Fruit fly (Drosophila melanogaster) whole organism, embryonic: ENCODE data around the gene RpS14a.
A peak's percentile ranks its signal among the peaks of the same experiment; 100 is the strongest.

Source experiments
- Atf6 ChIP-seq: fragments of 200-800 bp; sonication (Bioruptor generic); IDR thresholded peaks from 2 replicates; pipeline ENCODE4 v1.3.6; 2022; ENCODE audit warnings: missing biosample characterization, missing genetic modification characterization
- CG11504 ChIP-seq: fragments of 200-800 bp; sonication (Bioruptor generic); optimal IDR thresholded peaks from 3 replicates; lab custom pipeline; 2019; ENCODE audit warnings: missing biosample characterization, mild to moderate bottlenecking, missing genetic modification characterization, moderate library complexity
- CG11560 ChIP-seq: fragments of 200-800 bp; sonication (Bioruptor generic); IDR thresholded peaks from 3 replicates; pipeline ENCODE4 v1.3.6; 2022; ENCODE audit warnings: missing biosample characterization, missing genetic modification characterization
- CG12219 ChIP-seq: fragments of 200-800 bp; sonication (Bioruptor generic); optimal IDR thresholded peaks from 3 replicates; lab custom pipeline; 2018; ENCODE audit warnings: missing biosample characterization, mild to moderate bottlenecking, missing genetic modification characterization
- CG12659 ChIP-seq: fragments of 200-800 bp; sonication (Bioruptor generic); optimal IDR thresholded peaks from 3 replicates; lab custom pipeline; 2017; ENCODE audit warnings: mild to moderate bottlenecking, missing biosample characterization, missing genetic modification reagents, missing genetic modification characterization
- CG14014 ChIP-seq: fragments of 200-800 bp; sonication (Bioruptor generic); IDR thresholded peaks from 2 replicates; pipeline ENCODE4 v1.3.6; 2022; ENCODE audit warnings: missing biosample characterization, missing genetic modification characterization
- CG14667 ChIP-seq: fragments of 200-800 bp; sonication (Bioruptor generic); IDR thresholded peaks from 2 replicates; pipeline ENCODE4 v1.3.6; 2022; ENCODE audit warnings: missing biosample characterization, missing genetic modification characterization
- CG15269 ChIP-seq: fragments of 200-800 bp; sonication (Bioruptor generic); optimal IDR thresholded peaks from 2 replicates; lab custom pipeline; 2018; ENCODE audit warnings: missing biosample characterization, mild to moderate bottlenecking, missing genetic modification characterization, moderate library complexity
- CG17186 ChIP-seq: fragments of 200-800 bp; sonication (Bioruptor generic); optimal IDR thresholded peaks from 3 replicates; lab custom pipeline; 2017; ENCODE audit warnings: missing biosample characterization, missing genetic modification reagents, missing genetic modification characterization
- CG17802 ChIP-seq: fragments of 200-800 bp; sonication (Bioruptor generic); optimal IDR thresholded peaks from 2 replicates; lab custom pipeline; 2018; ENCODE audit warnings: missing biosample characterization, mild to moderate bottlenecking, missing genetic modification characterization, moderate library complexity
- CG18599 ChIP-seq: fragments of 200-800 bp; sonication (Bioruptor generic); optimal IDR thresholded peaks from 3 replicates; lab custom pipeline; 2017; ENCODE audit warnings: missing biosample characterization, missing genetic modification characterization, mild to moderate bottlenecking, moderate library complexity, missing genetic modification reagents
- CG2120 ChIP-seq: fragments of 200-800 bp; sonication (Bioruptor generic); optimal IDR thresholded peaks from 3 replicates; lab custom pipeline; 2016; ENCODE audit warnings: missing biosample characterization, missing genetic modification characterization
- CG2678 ChIP-seq: fragments of 200-800 bp; sonication (Bioruptor generic); optimal IDR thresholded peaks from 3 replicates; lab custom pipeline; 2019; ENCODE audit warnings: missing biosample characterization, mild to moderate bottlenecking, missing genetic modification characterization, moderate library complexity
- CG3065 ChIP-seq: fragments of 200-800 bp; sonication (Bioruptor generic); optimal IDR thresholded peaks from 2 replicates; lab custom pipeline; 2016; ENCODE audit warnings: missing biosample characterization, missing genetic modification characterization
- CG34422 ChIP-seq: fragments of 200-800 bp; sonication (Bioruptor generic); IDR thresholded peaks from 3 replicates; pipeline ENCODE4 v1.3.6; 2022; ENCODE audit warnings: missing biosample characterization, missing genetic modification characterization
- CG4360 ChIP-seq: fragments of 200-800 bp; sonication (Bioruptor generic); IDR thresholded peaks from 2 replicates; pipeline ENCODE4 v1.3.6; 2022; ENCODE audit warnings: missing biosample characterization, missing genetic modification characterization
- CG5245 ChIP-seq: fragments of 200-800 bp; sonication (Bioruptor generic); optimal IDR thresholded peaks from 3 replicates; lab custom pipeline; 2016; ENCODE audit warnings: missing biosample characterization, missing genetic modification characterization
- CG8290 ChIP-seq, 3 experiments: fragments of 200-800 bp; sonication (Bioruptor generic); optimal IDR thresholded peaks; 2 replicates each; lab custom pipeline; 2016 to 2019; ENCODE audit warnings: missing biosample characterization in 3 of 3, missing genetic modification characterization in 3 of 3, mild to moderate bottlenecking in 2 of 3, moderate library complexity in 1 of 3
- CG8478 ChIP-seq: fragments of >200 bp; optimal IDR thresholded peaks from 2 replicates; lab custom pipeline; 2018
- CG8924 ChIP-seq: fragments of 200-800 bp; optimal IDR thresholded peaks from 3 replicates; lab custom pipeline; 2019; ENCODE audit warnings: missing biosample characterization, mild to moderate bottlenecking, missing genetic modification characterization, moderate library complexity
- CG9932 ChIP-seq: fragments of 200-800 bp; sonication (Bioruptor generic); IDR thresholded peaks from 2 replicates; pipeline ENCODE4 v1.3.6; 2022; ENCODE audit warnings: missing biosample characterization, missing genetic modification characterization
- Camta ChIP-seq: fragments of 200-800 bp; sonication (Bioruptor generic); optimal IDR thresholded peaks from 2 replicates; lab custom pipeline; 2016; ENCODE audit warnings: missing biosample characterization, missing genetic modification characterization
- Doc2 ChIP-seq: fragments of 200-800 bp; sonication (Bioruptor generic); IDR thresholded peaks from 2 replicates; pipeline ENCODE4 v1.3.6; 2022; ENCODE audit warnings: missing biosample characterization, missing genetic modification characterization
- Hey ChIP-seq: fragments of 200-800 bp; sonication (Bioruptor generic); optimal IDR thresholded peaks from 3 replicates; lab custom pipeline; 2018; ENCODE audit warnings: missing biosample characterization, mild to moderate bottlenecking, missing genetic modification characterization
- MESR4 ChIP-seq: fragments of 200-800 bp; sonication (Bioruptor generic); optimal IDR thresholded peaks from 2 replicates; lab custom pipeline; 2018; ENCODE audit warnings: missing biosample characterization, mild to moderate bottlenecking, missing genetic modification characterization, moderate library complexity
- Nf-YC ChIP-seq: fragments of 200-800 bp; optimal IDR thresholded peaks from 3 replicates; lab custom pipeline; 2019; ENCODE audit warnings: missing biosample characterization, mild to moderate bottlenecking, missing genetic modification characterization, moderate library complexity
- Rfx ChIP-seq: fragments of 200-800 bp; sonication (Bioruptor generic); IDR thresholded peaks from 2 replicates; pipeline ENCODE4 v1.3.6; 2022; ENCODE audit warnings: missing biosample characterization, missing genetic modification characterization
- Rx ChIP-seq: fragments of 200-800 bp; sonication (Bioruptor generic); IDR thresholded peaks from 2 replicates; pipeline ENCODE4 v1.3.6; 2022; ENCODE audit warnings: missing biosample characterization, missing genetic modification characterization
- Scr ChIP-seq: fragments of 200-800 bp; sonication (Bioruptor generic); IDR thresholded peaks from 2 replicates; pipeline ENCODE4 v1.3.6; 2022; ENCODE audit warnings: missing biosample characterization, missing genetic modification characterization; ENCODE audit not compliant: partially characterized antibody
- Sox102F ChIP-seq: fragments of 200-800 bp; sonication (Bioruptor generic); optimal IDR thresholded peaks from 2 replicates; lab custom pipeline; 2018; ENCODE audit warnings: missing biosample characterization, mild to moderate bottlenecking, missing genetic modification characterization, moderate library complexity
- amos ChIP-seq: fragments of 200-800 bp; sonication (Bioruptor generic); IDR thresholded peaks from 2 replicates; pipeline ENCODE4 v1.3.6; 2022; ENCODE audit warnings: missing biosample characterization, missing genetic modification characterization; ENCODE audit not compliant: partially characterized antibody
- cas ChIP-seq: fragments of 200-800 bp; sonication (Bioruptor generic); IDR thresholded peaks from 2 replicates; pipeline ENCODE4 v1.3.6; 2022; ENCODE audit warnings: missing biosample characterization, missing genetic modification characterization
- dan ChIP-seq: fragments of 200-800 bp; sonication (Bioruptor generic); IDR thresholded peaks from 2 replicates; pipeline ENCODE4 v1.3.6; 2022; ENCODE audit warnings: missing biosample characterization, missing genetic modification characterization
- disco-r ChIP-seq: fragments of 200-800 bp; sonication (Bioruptor generic); optimal IDR thresholded peaks from 2 replicates; lab custom pipeline; 2016; ENCODE audit warnings: missing biosample characterization, missing genetic modification characterization
- dm ChIP-seq: fragments of 200-800 bp; sonication (Bioruptor generic); optimal IDR thresholded peaks from 3 replicates; lab custom pipeline; 2016; ENCODE audit warnings: missing biosample characterization, missing genetic modification characterization
- dpn ChIP-seq, 2 experiments: fragments of 200-800 bp; sonication (Bioruptor generic); optimal IDR thresholded peaks; 3 replicates each; lab custom pipeline; 2016; ENCODE audit warnings: missing biosample characterization in 2 of 2, missing genetic modification characterization in 2 of 2
- fd96Cb ChIP-seq: fragments of 200-800 bp; sonication (Bioruptor generic); optimal IDR thresholded peaks from 2 replicates; lab custom pipeline; 2018; ENCODE audit warnings: missing biosample characterization, mild to moderate bottlenecking, missing genetic modification characterization, moderate library complexity
- gfzf ChIP-seq: fragments of 200-800 bp; sonication (Bioruptor generic); optimal IDR thresholded peaks from 2 replicates; lab custom pipeline; 2016; ENCODE audit warnings: missing biosample characterization, mild to moderate bottlenecking, missing genetic modification characterization, moderate library complexity
- gsb-n ChIP-seq: fragments of 200-800 bp; sonication (Bioruptor generic); optimal IDR thresholded peaks from 3 replicates; lab custom pipeline; 2018; ENCODE audit warnings: missing biosample characterization, mild to moderate bottlenecking, missing genetic modification characterization
- inv ChIP-seq: fragments of 200-800 bp; sonication (Bioruptor generic); IDR thresholded peaks from 2 replicates; pipeline ENCODE4 v1.3.6; 2022; ENCODE audit warnings: missing biosample characterization, missing genetic modification characterization; ENCODE audit not compliant: partially characterized antibody
- nom ChIP-seq: fragments of 200-800 bp; sonication (Bioruptor generic); optimal IDR thresholded peaks from 2 replicates; lab custom pipeline; 2017; ENCODE audit warnings: missing biosample characterization, missing genetic modification characterization, mild to moderate bottlenecking, moderate library complexity, missing genetic modification reagents
- ranshi ChIP-seq: fragments of 200-800 bp; sonication (Bioruptor generic); IDR thresholded peaks from 2 replicates; pipeline ENCODE4 v1.3.6; 2022; ENCODE audit warnings: missing biosample characterization, missing genetic modification characterization
- sens ChIP-seq: fragments of 200-800 bp; sonication (Bioruptor generic); peaks from one replicate; lab custom pipeline; 2016; ENCODE audit warnings: missing biosample characterization, missing genetic modification characterization
- sna ChIP-seq: fragments of 200-800 bp; sonication (Bioruptor generic); IDR thresholded peaks from 2 replicates; pipeline ENCODE4 v1.3.6; 2022; ENCODE audit warnings: missing biosample characterization, missing genetic modification characterization; ENCODE audit not compliant: partially characterized antibody
- vnd ChIP-seq: fragments of 200-800 bp; sonication (Bioruptor generic); IDR thresholded peaks from 3 replicates; pipeline ENCODE4 v1.3.6; 2022; ENCODE audit warnings: missing biosample characterization, missing genetic modification characterization; ENCODE audit not compliant: partially characterized antibody
- wek ChIP-seq: fragments of 200-800 bp; sonication (Bioruptor generic); optimal IDR thresholded peaks from 3 replicates; lab custom pipeline; 2018; ENCODE audit warnings: missing biosample characterization, mild to moderate bottlenecking, missing genetic modification characterization, moderate library complexity
- zfh2 ChIP-seq: fragments of 200-800 bp; sonication (Bioruptor generic); optimal IDR thresholded peaks from 2 replicates; lab custom pipeline; 2016; ENCODE audit warnings: missing biosample characterization, missing genetic modification characterization

RpS14a gene

dm6 chrX:7934679-7935078 is 1.1 kb downstream of the RpS14a start, which contains the start of gene RpS14b (continued):
- TF ChIP-seq cas (GFP tag; lab: Robert Waterston, UW) (no peak; the same call in 1 of the 2 replicates), CG4360 (GFP tag; lab: Robert Waterston, UW) (peak; percentile 65), disco-r (no peak), CG14667 (GFP tag; lab: Robert Waterston, UW) (no peak), CG11560 (tag; lab: Robert Waterston, UW) (no peak), Camta (GFP tag; lab: Kevin White, UChicago) (peak; percentile 37), CG17802 (no peak), CG3065 (GFP tag; lab: Kevin White, UChicago) (no peak), CG2678 (tag; lab: Kevin White, UChicago) (peak; percentile 31), ranshi (GFP tag; lab: Robert Waterston, UW) (peak; percentile 74), CG8478 (lab: Kevin White, UChicago) (no peak), Sox102F (GFP tag; lab: Kevin White, UChicago) (no peak), CG14014 (GFP tag; lab: Robert Waterston, UW) (peak; percentile 60; the same call in 1 of the 2 replicates)

- TF ChIP-seq CG8290 (GFP tag; optimal IDR thresholded peaks at IDR 0.05; lab: Kevin White, UChicago) (no peak), CG8290 (tag; optimal IDR thresholded peaks at IDR 0.05; lab: Kevin White, UChicago) (peak in 1 of 2 experiments; percentile 59), CG15269 (tag; lab: Kevin White, UChicago) (peak; percentile 2), gsb-n (tag; lab: Kevin White, UChicago) (no peak), Rfx (peak; percentile 42), dan (GFP tag; lab: Robert Waterston, UW) (no peak), Scr (GFP tag; lab: Robert Waterston, UW) (peak; percentile 78), Nf-YC (tag; lab: Kevin White, UChicago) (peak; percentile 57), CG17186 (GFP tag; lab: Kevin White, UChicago) (peak; percentile 41), Hey (tag; lab: Kevin White, UChicago) (no peak), CG34422 (GFP tag; lab: Robert Waterston, UW) (peak; percentile 31; the same call in 1 of the 3 replicates), CG12659 (GFP tag; lab: Kevin White, UChicago) (peak; percentile 69), Atf6 (no peak), vnd (peak; percentile 73), sna (GFP tag; lab: Robert Waterston, UW) (0 out of 2 replicates have a peak, but pooled peaks have one; percentile 50), CG11504 (peak; percentile 7), wek (GFP tag; lab: Kevin White, UChicago) (no peak), Doc2 (GFP tag; lab: Robert Waterston, UW) (no peak), CG18599 (GFP tag; lab: Kevin White, UChicago) (peak; percentile 36), CG2120 (GFP tag; lab: Kevin White, UChicago) (peak; percentile 20), sens (GFP tag; lab: Kevin White, UChicago) (peak; percentile 60), MESR4 (GFP tag; lab: Kevin White, UChicago) (peak; percentile 72), fd96Cb (no peak), zfh2 (GFP tag; lab: Kevin White, UChicago) (peak; percentile 22), amos (GFP tag; lab: Robert Waterston, UW) (peak; percentile 84), inv (GFP tag; lab: Robert Waterston, UW) (peak; percentile 74), CG5245 (GFP tag; lab: Kevin White, UChicago) (no peak), Rx (0 out of 2 replicates have a peak, but pooled peaks have one; percentile 11), nom (peak; percentile 32), dpn (GFP tag; optimal IDR thresholded peaks at IDR 0.05; lab: Kevin White, UChicago) (peak in 1 of 2 experiments; percentile 11), gfzf (GFP tag; lab: Kevin White, UChicago) (peak; percentile 69), CG8924 (tag; lab: Kevin White, UChicago) (peak; percentile 19), CG12219 (no peak), dm (GFP tag; lab: Kevin White, UChicago) (peak; percentile 77), CG9932 (GFP tag; lab: Robert Waterston, UW) (peak; percentile 44)
Observed at dm6 chrX:7935798-7936572, 2.4 kb downstream of the RpS14a start, which contains the start of gene Ubr3. Gene Ubr3, plus strand, starts transcription at chrX:7935896.
